Worm (Caenorhabditis elegans) whole organism, L2 larva: ENCODE data around the gene pqn-96.

Source experiments
- egl-27 ChIP-seq: sonication (generic microtip); optimal IDR thresholded peaks from 3 replicates; lab custom pipeline; 2017; ENCODE audit warnings: missing biosample characterization, missing genetic modification reagents, missing genetic modification characterization
- snpc-4 ChIP-seq: fragments of 150-350 bp; optimal IDR thresholded peaks from 2 replicates; lab custom pipeline; 2014; ENCODE audit warnings: missing biosample characterization, missing genetic modification characterization
- unc-62 ChIP-seq: fragments of 150-350 bp; optimal IDR thresholded peaks from 2 replicates; lab custom pipeline; 2014; ENCODE audit warnings: missing biosample characterization, missing genetic modification reagents, missing genetic modification characterization

- no peak for TF ChIP-seq unc-62 (GFP tag; lab: Kevin White, UChicago)
- no peak for TF ChIP-seq snpc-4 (tag; lab: Kevin White, UChicago)
- no peak for TF ChIP-seq egl-27 (tag; lab: Kevin White, UChicago)
These were observed 34.1 kb upstream of the pqn-96 start for ce11 chrIII:8473292-8473691.
